Worm (Caenorhabditis elegans) whole organism, midembryonic: ENCODE data around the gene F02C9.1.

Experiments used
- T22C8.4 ChIP-seq: fragments of 200-800 bp; sonication (Bioruptor generic); IDR thresholded peaks from 2 replicates; pipeline ENCODE4 v1.3.6; 2022; ENCODE audit warnings: missing genetic modification characterization, missing compliant biosample characterization
- cog-1 ChIP-seq: sonication (generic microtip); optimal IDR thresholded peaks from 2 replicates; lab custom pipeline; 2016; ENCODE audit warnings: missing genetic modification characterization, missing compliant biosample characterization
- flt-1 ChIP-seq: fragments of 200-800 bp; sonication (Bioruptor generic); IDR thresholded peaks from 2 replicates; pipeline ENCODE4 v1.3.6; 2022; ENCODE audit warnings: missing genetic modification characterization, missing compliant biosample characterization
- klf-2 ChIP-seq: fragments of 200-800 bp; sonication (Bioruptor generic); conservative IDR thresholded peaks from 2 replicates; pipeline ENCODE4 v1.3.6; 2022; ENCODE audit warnings: missing genetic modification reagents, missing genetic modification characterization, missing compliant biosample characterization
- med-1 ChIP-seq: sonication (generic microtip); optimal IDR thresholded peaks from 2 replicates; lab custom pipeline; 2017; ENCODE audit warnings: missing genetic modification characterization, mild to moderate bottlenecking, missing compliant biosample characterization, antibody characterized with exemption, missing genetic modification reagents; ENCODE audit not compliant: insufficient read depth
- ref-1 ChIP-seq: fragments of 200-800 bp; sonication (Bioruptor generic); conservative IDR thresholded peaks from 2 replicates; pipeline ENCODE4 v1.3.6; 2022; ENCODE audit warnings: missing genetic modification reagents, missing genetic modification characterization, missing compliant biosample characterization
- tab-1 ChIP-seq: fragments of 200-800 bp; sonication (Bioruptor generic); IDR thresholded peaks from 2 replicates; pipeline ENCODE4 v1.3.6; 2022; ENCODE audit warnings: missing genetic modification characterization, missing compliant biosample characterization
- ztf-23 ChIP-seq: fragments of 200-800 bp; sonication (Bioruptor generic); IDR thresholded peaks from 2 replicates; pipeline ENCODE4 v1.3.6; 2022; ENCODE audit warnings: missing genetic modification reagents, missing genetic modification characterization, missing compliant biosample characterization
- ztf-29 ChIP-seq: fragments of 200-800 bp; sonication (Bioruptor generic); IDR thresholded peaks from 2 replicates; pipeline ENCODE4 v1.3.6; 2022; ENCODE audit warnings: missing genetic modification reagents, missing genetic modification characterization, missing compliant biosample characterization

F02C9.1 gene

DNA sequence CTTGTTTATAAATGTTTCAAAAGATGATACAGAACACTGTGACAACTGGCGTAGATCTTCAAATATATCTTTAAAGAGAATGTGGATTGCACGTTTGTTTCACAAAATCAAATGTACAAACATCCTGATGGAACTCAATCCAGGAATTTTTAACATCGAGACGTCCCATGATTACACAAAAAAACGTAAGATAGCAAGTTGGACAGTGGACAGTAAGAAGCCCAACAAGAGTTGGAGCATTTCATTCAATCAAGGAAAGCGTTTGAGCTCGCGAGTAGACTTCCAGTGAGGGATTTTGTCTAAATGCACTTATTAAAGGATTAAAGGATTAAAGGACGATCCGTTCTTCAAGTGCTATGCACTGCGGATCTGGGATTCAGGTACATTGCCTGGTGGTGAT is 20.7 kb downstream of the F02C9.1 start, which contains the start of gene C36C5.12:
Gene C36C5.12, minus strand, starts transcription at position 101 of the 400 bp plus-strand sequence.
- no peak for TF ChIP-seq ztf-23 (GFP tag; lab: Robert Waterston, UW)

DNA sequence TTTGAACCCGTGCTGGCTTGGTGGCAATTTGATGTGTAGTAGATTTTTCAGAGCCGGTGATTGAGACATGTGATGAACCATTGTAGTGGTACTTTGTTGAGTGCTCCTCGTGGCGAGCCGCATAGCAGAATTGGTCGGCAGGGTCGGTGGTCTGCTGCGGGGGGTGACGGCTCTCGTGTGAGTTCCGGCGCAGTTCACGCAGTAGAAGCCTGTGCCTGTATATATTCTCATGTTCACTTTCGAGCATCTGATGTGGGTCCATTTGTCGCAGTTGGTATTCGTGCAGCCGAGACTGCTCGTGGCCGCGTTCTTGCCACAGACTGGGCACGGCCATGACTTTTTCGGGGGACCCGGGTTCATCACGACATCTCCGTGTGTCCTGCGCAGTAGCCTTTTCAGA is 23.8 kb downstream of the F02C9.1 start:
- no peak for TF ChIP-seq med-1 (GFP tag; lab: Kevin White, UChicago)
- TF ChIP-seq tab-1 (GFP tag; lab: Robert Waterston, UW): no peak
- TF ChIP-seq ztf-23 (GFP tag; lab: Robert Waterston, UW): no peak
- TF ChIP-seq cog-1: no peak
- no peak for TF ChIP-seq T22C8.4 (GFP tag; lab: Robert Waterston, UW)
- no peak for TF ChIP-seq flt-1 (GFP tag; lab: Robert Waterston, UW)
- TF ChIP-seq ztf-29 (GFP tag; lab: Robert Waterston, UW): no peak
- no peak for TF ChIP-seq klf-2 (GFP tag; lab: Robert Waterston, UW)
- TF ChIP-seq ref-1 (GFP tag; lab: Robert Waterston, UW): no peak

DNA sequence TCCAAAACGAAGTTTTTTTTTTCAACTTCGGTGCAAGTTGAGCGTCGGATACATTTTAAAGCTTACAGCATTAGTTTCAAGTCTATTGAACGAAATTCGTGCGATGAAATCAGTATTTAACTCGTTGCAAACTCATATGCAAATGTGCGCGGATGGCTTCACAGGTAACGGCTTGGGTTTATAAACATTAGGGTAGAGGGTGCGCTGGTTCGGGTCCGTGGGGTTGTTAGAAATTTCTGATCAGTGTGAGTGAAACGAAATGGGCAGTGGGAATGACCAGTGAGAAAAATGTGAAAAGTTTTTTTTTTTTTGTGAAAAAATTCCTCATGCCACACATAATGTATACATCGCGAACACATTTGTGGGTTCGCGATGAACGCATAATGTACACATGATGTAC is 24.6 kb downstream of the F02C9.1 start:
- no peak for TF ChIP-seq flt-1 (GFP tag; lab: Robert Waterston, UW)
- TF ChIP-seq med-1 (GFP tag; lab: Kevin White, UChicago): no peak
- TF ChIP-seq cog-1: no peak
- TF ChIP-seq klf-2 (GFP tag; lab: Robert Waterston, UW): no peak
- no peak for TF ChIP-seq ref-1 (GFP tag; lab: Robert Waterston, UW)
- TF ChIP-seq T22C8.4 (GFP tag; lab: Robert Waterston, UW): no peak
- TF ChIP-seq ztf-23 (GFP tag; lab: Robert Waterston, UW): no peak
- TF ChIP-seq ztf-29 (GFP tag; lab: Robert Waterston, UW): no peak
- no peak for TF ChIP-seq tab-1 (GFP tag; lab: Robert Waterston, UW)

DNA sequence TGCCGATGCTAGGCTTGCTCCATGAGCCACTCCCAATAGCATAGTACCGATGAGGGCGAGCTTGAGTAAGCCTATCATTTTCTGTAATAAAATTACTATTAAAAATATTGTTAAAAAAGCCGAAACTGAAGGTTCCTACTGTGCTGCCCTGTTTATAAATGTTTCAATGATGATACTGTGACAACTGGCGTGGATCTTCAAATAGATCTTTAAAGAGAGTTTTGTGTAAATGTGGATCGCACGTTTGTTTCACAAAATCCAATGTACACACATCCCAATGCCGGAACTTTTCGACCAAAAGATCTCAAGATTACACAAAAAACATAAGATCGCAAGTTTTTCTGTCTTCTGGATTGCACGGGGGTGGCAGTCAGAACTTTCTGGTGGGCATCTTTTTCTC is 26.9 kb downstream of the F02C9.1 start, which contains the start of gene C36C5.14:
Gene C36C5.14, minus strand, starts transcription at position 101 of the 400 bp plus-strand sequence.
- TF ChIP-seq klf-2 (GFP tag; lab: Robert Waterston, UW) (no peak), ztf-23 (GFP tag; lab: Robert Waterston, UW) (no peak)

DNA sequence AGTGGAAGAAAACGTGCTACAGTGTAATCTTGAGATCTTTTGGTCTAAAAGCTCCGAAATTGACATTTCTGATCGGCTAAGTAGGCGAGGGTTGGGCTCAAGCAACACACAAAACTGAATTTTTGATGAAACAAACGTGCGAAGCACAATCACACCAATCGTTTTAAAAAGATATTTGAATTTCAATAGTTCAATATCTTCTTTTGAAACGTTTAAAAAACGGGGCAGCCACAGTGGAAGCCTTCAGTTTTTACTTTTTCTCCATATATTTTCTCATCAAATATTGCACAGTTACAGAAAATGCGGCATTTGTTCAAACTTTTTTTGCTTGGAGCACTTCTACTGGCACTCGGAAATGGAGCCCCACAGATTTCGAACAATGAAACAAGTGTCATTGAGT is 27.8 kb downstream of the F02C9.1 start, which contains the start of gene C36C5.4:
Gene C36C5.4, plus strand, starts transcription at position 301 of the 400 bp plus-strand sequence.
- TF ChIP-seq klf-2 (GFP tag; lab: Robert Waterston, UW) (no peak), flt-1 (GFP tag; lab: Robert Waterston, UW) (no peak), ref-1 (GFP tag; lab: Robert Waterston, UW) (no peak), ztf-29 (GFP tag; lab: Robert Waterston, UW) (no peak)

DNA sequence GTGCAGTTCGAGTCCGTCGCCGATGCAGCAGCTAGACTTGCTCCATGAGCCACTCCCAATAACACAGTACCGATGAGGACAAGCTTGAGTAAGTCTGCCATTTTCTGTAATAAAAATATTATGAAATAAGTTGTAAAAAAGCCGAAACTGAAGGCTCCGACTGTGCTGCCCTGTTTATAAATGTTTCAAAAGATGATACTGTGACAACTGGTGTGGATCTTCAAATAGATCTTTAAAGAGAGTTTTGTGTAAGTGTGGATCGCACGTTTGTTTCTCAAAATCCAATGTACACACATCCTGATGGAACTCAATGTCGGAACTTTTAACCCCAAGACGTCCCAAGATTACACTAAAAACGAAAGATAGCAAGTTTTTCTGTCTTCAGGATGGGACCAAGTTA is 30.1 kb downstream of the F02C9.1 start, which contains the start of gene C36C5.15:
Gene C36C5.15, minus strand, starts transcription at position 101 of the 400 bp plus-strand sequence.
- no peak for TF ChIP-seq ztf-23 (GFP tag; lab: Robert Waterston, UW)
- no peak for TF ChIP-seq ztf-29 (GFP tag; lab: Robert Waterston, UW)
- TF ChIP-seq tab-1 (GFP tag; lab: Robert Waterston, UW): no peak
- no peak for TF ChIP-seq klf-2 (GFP tag; lab: Robert Waterston, UW)
- no peak for TF ChIP-seq flt-1 (GFP tag; lab: Robert Waterston, UW)
- TF ChIP-seq cog-1: no peak
- no peak for TF ChIP-seq med-1 (GFP tag; lab: Kevin White, UChicago)
- TF ChIP-seq T22C8.4 (GFP tag; lab: Robert Waterston, UW): no peak

DNA sequence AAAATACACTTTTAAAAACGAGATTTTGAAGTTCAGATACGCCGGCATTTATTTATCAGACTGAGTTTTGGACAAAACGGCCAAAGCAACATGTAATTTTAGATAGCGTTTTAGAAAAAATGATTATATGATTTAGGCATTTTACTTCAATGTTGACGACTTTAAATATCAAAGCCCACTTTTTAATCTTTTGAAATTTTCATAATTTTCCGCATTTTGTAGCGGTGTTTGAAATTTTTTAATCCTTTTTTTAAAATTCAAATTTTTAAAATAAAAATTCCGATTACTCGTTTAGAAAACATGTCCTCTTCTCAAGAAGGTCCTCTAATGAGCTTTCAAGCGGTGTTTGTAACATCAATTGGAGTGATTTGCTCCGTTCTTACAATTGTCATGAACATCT is 31.3 kb downstream of the F02C9.1 start, which contains the start of gene srbc-6:
Gene srbc-6, plus strand, starts transcription at position 301 of the 400 bp plus-strand sequence.
- no peak for TF ChIP-seq klf-2 (GFP tag; lab: Robert Waterston, UW)

DNA sequence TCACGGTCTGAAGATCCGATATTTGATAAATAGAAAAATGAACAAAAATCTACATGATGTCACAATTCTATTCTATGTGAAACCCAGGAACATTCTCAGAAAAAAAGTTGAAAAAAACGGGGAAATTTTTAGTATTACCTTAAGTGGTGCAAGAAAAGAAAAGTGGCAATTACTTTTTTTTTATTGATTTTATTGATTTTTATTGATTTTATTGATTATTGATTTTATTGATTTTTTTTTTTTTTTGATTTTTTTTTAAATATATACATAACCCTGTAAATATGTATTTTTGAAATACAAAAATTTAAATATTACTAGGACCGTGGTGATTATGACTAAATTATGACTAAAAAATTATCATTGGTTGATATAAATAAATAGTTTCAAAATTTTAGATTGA is 33.1 kb downstream of the F02C9.1 start:
- TF ChIP-seq tab-1 (GFP tag; lab: Robert Waterston, UW) (no peak), T22C8.4 (GFP tag; lab: Robert Waterston, UW) (peak; percentile 57; the same call in 1 of the 2 replicates), flt-1 (GFP tag; lab: Robert Waterston, UW) (no peak), ztf-29 (GFP tag; lab: Robert Waterston, UW) (no peak), ref-1 (GFP tag; lab: Robert Waterston, UW) (no peak), cog-1 (no peak), klf-2 (GFP tag; lab: Robert Waterston, UW) (no peak)

DNA sequence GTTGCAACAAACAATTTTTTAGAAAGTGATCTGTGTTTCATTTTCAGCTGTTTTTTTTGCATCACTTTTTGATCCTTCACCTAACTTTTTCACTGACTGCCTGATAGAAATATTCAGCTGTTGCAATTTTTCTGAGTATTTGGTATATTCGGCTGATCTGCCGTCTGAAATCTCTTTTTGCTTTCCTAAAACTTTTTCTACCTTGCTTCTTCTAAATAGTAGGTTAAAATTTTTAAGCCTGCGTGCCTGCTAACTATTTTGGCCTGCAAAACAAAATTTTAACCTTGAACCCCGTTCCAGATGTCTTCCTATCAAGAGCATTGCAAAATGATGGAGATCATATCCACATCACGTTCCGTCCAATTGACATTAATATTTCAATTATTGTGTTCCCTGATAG is 37.7 kb downstream of the F02C9.1 start, which contains the start of gene srab-8:
Gene srab-8, plus strand, starts transcription at position 301 of the 400 bp plus-strand sequence.
- no peak for TF ChIP-seq klf-2 (GFP tag; lab: Robert Waterston, UW)
- TF ChIP-seq ztf-29 (GFP tag; lab: Robert Waterston, UW): no peak
- no peak for TF ChIP-seq ref-1 (GFP tag; lab: Robert Waterston, UW)
- no peak for TF ChIP-seq cog-1
- no peak for TF ChIP-seq T22C8.4 (GFP tag; lab: Robert Waterston, UW)
- TF ChIP-seq med-1 (GFP tag; lab: Kevin White, UChicago): no peak
- no peak for TF ChIP-seq flt-1 (GFP tag; lab: Robert Waterston, UW)
- TF ChIP-seq ztf-23 (GFP tag; lab: Robert Waterston, UW): no peak
- TF ChIP-seq tab-1 (GFP tag; lab: Robert Waterston, UW): no peak

DNA sequence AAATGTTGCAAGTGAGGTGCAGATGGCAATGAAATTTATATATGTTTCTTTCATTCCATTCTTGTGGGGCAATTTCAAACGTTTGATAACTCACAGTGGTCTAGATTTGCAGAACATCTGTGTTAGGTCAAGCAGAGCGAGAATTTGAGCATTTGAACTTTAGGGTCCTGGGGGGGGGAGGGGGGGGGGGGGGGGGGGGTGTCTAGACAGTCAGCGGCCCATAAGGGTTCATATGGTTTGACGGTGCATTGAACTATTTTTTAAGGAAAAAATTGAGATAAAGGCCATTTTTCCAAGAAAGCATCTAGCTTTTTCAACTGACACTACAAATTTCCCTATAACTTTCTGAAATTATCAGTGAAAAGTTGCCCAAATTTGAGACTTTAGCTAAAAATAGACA is 47.4 kb downstream of the F02C9.1 start:
- TF ChIP-seq med-1 (GFP tag; lab: Kevin White, UChicago): no peak
- TF ChIP-seq ztf-29 (GFP tag; lab: Robert Waterston, UW): no peak
- TF ChIP-seq cog-1: no peak
- TF ChIP-seq ztf-23 (GFP tag; lab: Robert Waterston, UW): no peak
- no peak for TF ChIP-seq flt-1 (GFP tag; lab: Robert Waterston, UW)
- no peak for TF ChIP-seq klf-2 (GFP tag; lab: Robert Waterston, UW)
- no peak for TF ChIP-seq T22C8.4 (GFP tag; lab: Robert Waterston, UW)
